Fruit fly (Drosophila melanogaster): ENCODE results near the gene CG15357.

The CG15357 gene

dm6 chr2L:1975473-1975872, 30.0 kb upstream of the CG15357 start:
- TF ChIP-seq brk (GFP tag; optimal IDR thresholded peaks at IDR 0.05) (no peak), Dfd (GFP tag; optimal IDR thresholded peaks at IDR 0.05) (peak; percentile 91)

- no peak for TF ChIP-seq Rel (GFP tag; optimal IDR thresholded peaks at IDR 0.05)
- peak; percentile 35 for TF ChIP-seq Rel (tag; optimal IDR thresholded peaks at IDR 0.05)
- no peak for TF ChIP-seq Sp1 (GFP tag; optimal IDR thresholded peaks at IDR 0.05)
- TF ChIP-seq jim (GFP tag; optimal IDR thresholded peaks at IDR 0.05) = no peak
- TF ChIP-seq tai (GFP tag; optimal IDR thresholded peaks at IDR 0.05) = no peak
- no peak for TF ChIP-seq HLH106 (tag; optimal IDR thresholded peaks at IDR 0.05)
- no peak for TF ChIP-seq GATAd (GFP tag; optimal IDR thresholded peaks at IDR 0.05)
- no peak for TF ChIP-seq br (GFP tag; optimal IDR thresholded peaks at IDR 0.05)
- peak; percentile 25 for TF ChIP-seq Hr83 (GFP tag; optimal IDR thresholded peaks at IDR 0.05; ENCODE audit: poor library complexity, severe bottlenecking)
- no peak for TF ChIP-seq brk (GFP tag; optimal IDR thresholded peaks at IDR 0.05)
- peak; percentile 14 for TF ChIP-seq Myc (optimal IDR thresholded peaks at IDR 0.05)
Observed at dm6 chr2L:1973957-1974356, 28.4 kb upstream of the CG15357 start, which contains the start of gene Der-1. Gene Der-1, plus strand, starts transcription at chr2L:1973957.

- no peak for TF ChIP-seq Hr83 (GFP tag; optimal IDR thresholded peaks at IDR 0.05; ENCODE audit: poor library complexity, severe bottlenecking)
- TF ChIP-seq CG9705 (GFP tag; optimal IDR thresholded peaks at IDR 0.05) = no peak
- TF ChIP-seq lola (GFP tag; optimal IDR thresholded peaks at IDR 0.05) = no peak
- TF ChIP-seq Vsx2 (GFP tag; optimal IDR thresholded peaks at IDR 0.05; ENCODE audit: partially characterized antibody) = peak; percentile 100
Observed at dm6 chr2L:1972450-1973119, 27.1 kb upstream of the CG15357 start.

dm6 chr2L:1970312-1970929, 24.9 kb upstream of the CG15357 start, which contains the start of gene erm:
Gene erm, minus strand, starts transcription at chr2L:1970362.
- TF ChIP-seq Jra (GFP tag; optimal IDR thresholded peaks at IDR 0.05) (no peak), Dfd (GFP tag; optimal IDR thresholded peaks at IDR 0.05) (no peak), Myc (optimal IDR thresholded peaks at IDR 0.05) (no peak), sv (GFP tag; optimal IDR thresholded peaks at IDR 0.05) (no peak), Hr78 (GFP tag; optimal IDR thresholded peaks at IDR 0.05) (no peak), CG32264 (GFP tag; optimal IDR thresholded peaks at IDR 0.05) (no peak), dsf (GFP tag; optimal IDR thresholded peaks at IDR 0.05; ENCODE audit: borderline replicate concordance) (no peak), OdsH (GFP tag; optimal IDR thresholded peaks at IDR 0.05) (no peak), CrebA (GFP tag; optimal IDR thresholded peaks at IDR 0.05; ENCODE audit: borderline replicate concordance) (no peak), psq (GFP tag; optimal IDR thresholded peaks at IDR 0.05) (no peak), h (GFP tag; optimal IDR thresholded peaks at IDR 0.05) (no peak), N (GFP tag; optimal IDR thresholded peaks at IDR 0.05) (no peak), br (GFP tag; optimal IDR thresholded peaks at IDR 0.05) (no peak)

- TF ChIP-seq ey (GFP tag; optimal IDR thresholded peaks at IDR 0.05) (no peak), N (GFP tag; optimal IDR thresholded peaks at IDR 0.05) (no peak), usp (GFP tag; optimal IDR thresholded peaks at IDR 0.05) (no peak), fru (GFP tag; optimal IDR thresholded peaks at IDR 0.05) (no peak), foxo (GFP tag; optimal IDR thresholded peaks at IDR 0.05) (no peak), Hr83 (GFP tag; optimal IDR thresholded peaks at IDR 0.05; ENCODE audit: poor library complexity, severe bottlenecking) (no peak), Jra (GFP tag; optimal IDR thresholded peaks at IDR 0.05) (no peak), lola (GFP tag; optimal IDR thresholded peaks at IDR 0.05) (no peak), CG32264 (GFP tag; optimal IDR thresholded peaks at IDR 0.05) (no peak), br (GFP tag; optimal IDR thresholded peaks at IDR 0.05) (no peak), tai (GFP tag; optimal IDR thresholded peaks at IDR 0.05) (no peak), Dif (GFP tag; optimal IDR thresholded peaks at IDR 0.05; ENCODE audit: partially characterized antibody) (no peak), Abd-B (GFP tag; optimal IDR thresholded peaks at IDR 0.05) (no peak), Sp1 (GFP tag; optimal IDR thresholded peaks at IDR 0.05) (no peak), dl (GFP tag; optimal IDR thresholded peaks at IDR 0.05; ENCODE audit: insufficient read depth in 1 of 2, partially characterized antibody in 2 of 2) (no peak), woc (GFP tag; optimal IDR thresholded peaks at IDR 0.05) (no peak), HLH106 (tag; optimal IDR thresholded peaks at IDR 0.05) (no peak), Dfd (GFP tag; optimal IDR thresholded peaks at IDR 0.05) (no peak), Vsx2 (GFP tag; optimal IDR thresholded peaks at IDR 0.05; ENCODE audit: partially characterized antibody) (no peak)
Observed at dm6 chr2L:1967861-1968260, 22.4 kb upstream of the CG15357 start.

Data from whole organism, wandering third instar larva.